Fruit fly (Drosophila melanogaster) whole organism, embryonic: ENCODE data around the gene Datp.
A peak's percentile ranks its signal among the peaks of the same experiment; 100 is the strongest.

Experiments
- Antp ChIP-seq: fragments of 200-800 bp; sonication (Bioruptor generic); optimal IDR thresholded peaks from 3 replicates; lab custom pipeline; 2016; ENCODE audit warnings: missing biosample characterization, missing genetic modification characterization
- B-H2 ChIP-seq: fragments of 200-800 bp; sonication (Bioruptor generic); optimal IDR thresholded peaks from 2 replicates; lab custom pipeline; 2018; ENCODE audit warnings: missing biosample characterization, mild to moderate bottlenecking, missing genetic modification characterization
- CG10366 ChIP-seq: fragments of 200-800 bp; sonication (Bioruptor generic); IDR thresholded peaks from 2 replicates; pipeline ENCODE4 v1.3.6; 2022; ENCODE audit warnings: missing biosample characterization, missing genetic modification characterization
- CG11723 ChIP-seq: fragments of 200-800 bp; sonication (Bioruptor generic); optimal IDR thresholded peaks from 2 replicates; lab custom pipeline; 2017; ENCODE audit warnings: missing biosample characterization, mild to moderate bottlenecking, missing genetic modification characterization
- CG12155 ChIP-seq: fragments of 200-800 bp; sonication (Bioruptor generic); optimal IDR thresholded peaks from 3 replicates; lab custom pipeline; 2016; ENCODE audit warnings: missing biosample characterization, missing genetic modification characterization
- CG12219 ChIP-seq: fragments of 200-800 bp; sonication (Bioruptor generic); optimal IDR thresholded peaks from 3 replicates; lab custom pipeline; 2018; ENCODE audit warnings: missing biosample characterization, mild to moderate bottlenecking, missing genetic modification characterization
- CG12942 ChIP-seq: fragments of 200-800 bp; sonication (Bioruptor generic); optimal IDR thresholded peaks from 3 replicates; lab custom pipeline; 2016; ENCODE audit warnings: missing biosample characterization, missing genetic modification characterization
- CG15011 ChIP-seq: fragments of 200-800 bp; sonication (Bioruptor generic); optimal IDR thresholded peaks from 3 replicates; lab custom pipeline; 2018; ENCODE audit warnings: missing biosample characterization, mild to moderate bottlenecking, missing genetic modification characterization
- CG1529 ChIP-seq: fragments of 200-800 bp; sonication (Bioruptor generic); optimal IDR thresholded peaks from 3 replicates; lab custom pipeline; 2018; ENCODE audit warnings: missing biosample characterization, missing genetic modification characterization
- CG2120 ChIP-seq: fragments of 200-800 bp; sonication (Bioruptor generic); optimal IDR thresholded peaks from 3 replicates; lab custom pipeline; 2016; ENCODE audit warnings: missing biosample characterization, missing genetic modification characterization
- CG2129 ChIP-seq: fragments of 200-800 bp; sonication (Bioruptor generic); IDR thresholded peaks from 2 replicates; pipeline ENCODE4 v1.3.6; 2022; ENCODE audit warnings: missing biosample characterization, missing genetic modification characterization; ENCODE audit not compliant: partially characterized antibody
- CG2889 ChIP-seq: fragments of 200-800 bp; sonication (Bioruptor generic); IDR thresholded peaks from 3 replicates; pipeline ENCODE4 v1.3.6; 2022; ENCODE audit warnings: missing biosample characterization, missing genetic modification characterization
- CG30403 ChIP-seq: fragments of 200-800 bp; sonication (Bioruptor generic); optimal IDR thresholded peaks from 3 replicates; lab custom pipeline; 2016; ENCODE audit warnings: missing biosample characterization, missing genetic modification characterization
- CG6791 ChIP-seq: fragments of 200-800 bp; sonication (Bioruptor generic); IDR thresholded peaks from 3 replicates; pipeline ENCODE4 v1.3.6; 2022; ENCODE audit warnings: missing biosample characterization, missing genetic modification characterization; ENCODE audit not compliant: partially characterized antibody
- CG7928 ChIP-seq: fragments of 200-800 bp; sonication (Bioruptor generic); optimal IDR thresholded peaks from 2 replicates; lab custom pipeline; 2017; ENCODE audit warnings: missing biosample characterization, mild to moderate bottlenecking, missing genetic modification characterization
- CG9727 ChIP-seq: fragments of 200-800 bp; sonication (Bioruptor generic); optimal IDR thresholded peaks from 3 replicates; lab custom pipeline; 2017; ENCODE audit warnings: missing biosample characterization, mild to moderate bottlenecking, missing genetic modification characterization
- Dbx ChIP-seq: fragments of 200-800 bp; sonication (Bioruptor generic); IDR thresholded peaks from 3 replicates; pipeline ENCODE4 v1.3.6; 2022; ENCODE audit warnings: missing biosample characterization, missing genetic modification characterization
- Dref ChIP-seq: fragments of 200-800 bp; sonication (Bioruptor generic); IDR thresholded peaks from 2 replicates; pipeline ENCODE4 v1.3.6; 2022; ENCODE audit warnings: missing biosample characterization, missing genetic modification characterization
- E2f2 ChIP-seq: fragments of 200-800 bp; sonication (Bioruptor generic); IDR thresholded peaks from 2 replicates; pipeline ENCODE4 v1.3.6; 2022; ENCODE audit warnings: missing biosample characterization, missing genetic modification characterization
- ERR ChIP-seq: fragments of 200-800 bp; sonication (Bioruptor generic); optimal IDR thresholded peaks from 2 replicates; lab custom pipeline; 2016; ENCODE audit warnings: missing biosample characterization, missing genetic modification characterization
- Jarid2 ChIP-seq: fragments of 200-800 bp; sonication (Bioruptor generic); optimal IDR thresholded peaks from 3 replicates; lab custom pipeline; 2017; ENCODE audit warnings: mild to moderate bottlenecking, missing biosample characterization, missing genetic modification reagents, missing genetic modification characterization
- Med ChIP-seq: fragments of 200-800 bp; sonication (Bioruptor generic); peaks from one replicate; lab custom pipeline; 2016; ENCODE audit warnings: missing biosample characterization, missing genetic modification characterization, mild to moderate bottlenecking, inconsistent platforms, moderate library complexity
- NC2β ChIP-seq: fragments of 200-800 bp; sonication (Bioruptor generic); optimal IDR thresholded peaks from 2 replicates; lab custom pipeline; 2016; ENCODE audit warnings: missing biosample characterization, missing genetic modification characterization
- Oaz ChIP-seq: fragments of 200-800 bp; sonication (Bioruptor generic); IDR thresholded peaks from 2 replicates; pipeline ENCODE4 v1.3.6; 2022; ENCODE audit warnings: missing biosample characterization, missing genetic modification characterization
- Oli ChIP-seq: fragments of 200-800 bp; sonication (Bioruptor generic); optimal IDR thresholded peaks from 2 replicates; lab custom pipeline; 2018; ENCODE audit warnings: missing biosample characterization, mild to moderate bottlenecking, missing genetic modification characterization, moderate library complexity
- Trl ChIP-seq, 3 experiments: fragments of >200 bp in 2 of 3; fragments of 200-800 bp in 1 of 3; sonication (Bioruptor generic) in 1 of 3; optimal IDR thresholded peaks; 2 replicates in 1 of 3; 3 replicates in 2 of 3; lab custom pipeline; 2016 to 2017; ENCODE audit warnings: missing biosample characterization in 1 of 3, missing genetic modification characterization in 1 of 3
- YL-1 ChIP-seq: fragments of 200-800 bp; sonication (Bioruptor generic); optimal IDR thresholded peaks from 3 replicates; lab custom pipeline; 2017; ENCODE audit warnings: missing biosample characterization, mild to moderate bottlenecking, missing genetic modification characterization
- bab2 ChIP-seq: fragments of 200-800 bp; sonication (Bioruptor generic); optimal IDR thresholded peaks from 2 replicates; lab custom pipeline; 2016; ENCODE audit warnings: missing biosample characterization, missing genetic modification characterization
- bigmax ChIP-seq: fragments of 200-800 bp; sonication (Bioruptor generic); optimal IDR thresholded peaks from 2 replicates; lab custom pipeline; 2018; ENCODE audit warnings: missing biosample characterization, mild to moderate bottlenecking, missing genetic modification characterization
- caup ChIP-seq: fragments of 200-800 bp; sonication (Bioruptor generic); optimal IDR thresholded peaks from 3 replicates; lab custom pipeline; 2017; ENCODE audit warnings: missing biosample characterization, mild to moderate bottlenecking, missing genetic modification characterization, moderate library complexity; ENCODE audit not compliant: severe bottlenecking
- dmrt11E ChIP-seq: fragments of 200-800 bp; sonication (Bioruptor generic); optimal IDR thresholded peaks from 3 replicates; lab custom pipeline; 2018; ENCODE audit warnings: missing biosample characterization, mild to moderate bottlenecking, missing genetic modification characterization, moderate library complexity
- emc ChIP-seq: fragments of 200-800 bp; sonication (Bioruptor generic); optimal IDR thresholded peaks from 2 replicates; lab custom pipeline; 2016; ENCODE audit warnings: missing biosample characterization, missing genetic modification characterization
- hb ChIP-seq: fragments of 200-800 bp; sonication (Bioruptor generic); IDR thresholded peaks from 3 replicates; pipeline ENCODE4 v1.3.6; 2022; ENCODE audit warnings: missing biosample characterization, missing genetic modification characterization; ENCODE audit not compliant: partially characterized antibody
- kah ChIP-seq: fragments of 200-800 bp; sonication (Bioruptor generic); optimal IDR thresholded peaks from 2 replicates; lab custom pipeline; 2018; ENCODE audit warnings: missing biosample characterization, mild to moderate bottlenecking, missing genetic modification characterization
- lilli ChIP-seq: fragments of 200-800 bp; sonication (Bioruptor generic); optimal IDR thresholded peaks from 3 replicates; lab custom pipeline; 2016; ENCODE audit warnings: missing biosample characterization, missing genetic modification characterization
- mirr ChIP-seq: fragments of 200-800 bp; sonication (Bioruptor generic); optimal IDR thresholded peaks from 3 replicates; lab custom pipeline; 2018; ENCODE audit warnings: missing biosample characterization, mild to moderate bottlenecking, missing genetic modification characterization
- nerfin-2 ChIP-seq: fragments of 200-800 bp; sonication (Bioruptor generic); IDR thresholded peaks from 2 replicates; pipeline ENCODE4 v1.3.6; 2022; ENCODE audit warnings: missing biosample characterization, missing genetic modification characterization; ENCODE audit not compliant: partially characterized antibody
- pfk ChIP-seq: fragments of 200-800 bp; sonication (Bioruptor generic); optimal IDR thresholded peaks from 2 replicates; lab custom pipeline; 2018; ENCODE audit warnings: missing biosample characterization, mild to moderate bottlenecking, missing genetic modification characterization, moderate library complexity
- repo ChIP-seq: fragments of 200-800 bp; sonication (Bioruptor generic); optimal IDR thresholded peaks from 2 replicates; lab custom pipeline; 2016; ENCODE audit warnings: missing biosample characterization, missing genetic modification characterization
- rib ChIP-seq: fragments of 200-800 bp; sonication (Bioruptor generic); IDR thresholded peaks from 2 replicates; pipeline ENCODE4 v1.3.6; 2022; ENCODE audit warnings: missing biosample characterization, missing genetic modification characterization
- sc ChIP-seq, 3 experiments: fragments of >200 bp in 2 of 3; fragments of 200-800 bp in 1 of 3; sonication (Bioruptor generic) in 1 of 3; optimal IDR thresholded peaks; 2 replicates in 2 of 3; 3 replicates in 1 of 3; lab custom pipeline; 2017; ENCODE audit warnings: mild to moderate bottlenecking in 1 of 3, missing biosample characterization in 1 of 3, missing genetic modification characterization in 1 of 3, missing genetic modification reagents in 1 of 3
- sima ChIP-seq: fragments of 200-800 bp; sonication (Bioruptor generic); optimal IDR thresholded peaks from 2 replicates; lab custom pipeline; 2016; ENCODE audit warnings: missing biosample characterization, missing genetic modification characterization
- sisA ChIP-seq: fragments of 200-800 bp; sonication (Bioruptor generic); IDR thresholded peaks from 2 replicates; pipeline ENCODE4 v1.3.6; 2022; ENCODE audit warnings: missing biosample characterization, missing genetic modification characterization
- tll ChIP-seq, 2 experiments: fragments of 200-800 bp in 1 of 2; fragments of >200 bp in 1 of 2; sonication (Bioruptor generic) in 1 of 2; optimal IDR thresholded peaks; 2 replicates each; lab custom pipeline; 2017 to 2019; ENCODE audit warnings: missing biosample characterization in 2 of 2, missing genetic modification characterization in 2 of 2, mild to moderate bottlenecking in 1 of 2, moderate library complexity in 1 of 2
- twi ChIP-seq: fragments of 200-800 bp; optimal IDR thresholded peaks from 2 replicates; lab custom pipeline; 2019; ENCODE audit warnings: missing biosample characterization, mild to moderate bottlenecking, missing genetic modification characterization, moderate library complexity
- tx ChIP-seq: fragments of 200-800 bp; sonication (Bioruptor generic); optimal IDR thresholded peaks from 2 replicates; lab custom pipeline; 2016; ENCODE audit warnings: missing biosample characterization, missing genetic modification characterization
- zf30C ChIP-seq: fragments of 200-800 bp; sonication (Bioruptor generic); optimal IDR thresholded peaks from 3 replicates; lab custom pipeline; 2018; ENCODE audit warnings: missing biosample characterization, mild to moderate bottlenecking, missing genetic modification characterization
- zfh2 ChIP-seq: fragments of 200-800 bp; sonication (Bioruptor generic); optimal IDR thresholded peaks from 2 replicates; lab custom pipeline; 2016; ENCODE audit warnings: missing biosample characterization, missing genetic modification characterization

Gene Datp

dm6 chr2L:9984078-9984772 is 45.6 kb upstream of the Datp start, which contains the start of gene bib (continued):
- no peak; the same call in 1 of the 2 replicates for TF ChIP-seq E2f2 (GFP tag; lab: Robert Waterston, UW)
- peak; percentile 12 for TF ChIP-seq tx (GFP tag; lab: Kevin White, UChicago)
- TF ChIP-seq dmrt11E (tag; lab: Kevin White, UChicago): peak; percentile 96
- no peak for TF ChIP-seq Oaz (GFP tag; lab: Robert Waterston, UW)
- TF ChIP-seq Dbx (GFP tag; lab: Robert Waterston, UW): 0 out of 3 replicates have a peak, but pooled peaks have one; percentile 19
- peak; percentile 87 for TF ChIP-seq Med
- TF ChIP-seq CG12942 (GFP tag; lab: Kevin White, UChicago): peak; percentile 58
- TF ChIP-seq CG1529 (GFP tag; lab: Kevin White, UChicago): peak; percentile 80
- TF ChIP-seq zf30C: peak; percentile 99
- peak; percentile 71 for TF ChIP-seq CG11723 (GFP tag; lab: Kevin White, UChicago)
- no peak for TF ChIP-seq rib (GFP tag; lab: Robert Waterston, UW)
- TF ChIP-seq zfh2 (GFP tag; lab: Kevin White, UChicago): no peak
- no peak for TF ChIP-seq emc (GFP tag; lab: Kevin White, UChicago)
- TF ChIP-seq CG6791 (GFP tag; lab: Robert Waterston, UW): peak; percentile 43; the same call in 1 of the 3 replicates
- peak; percentile 53 for TF ChIP-seq NC2β (GFP tag; lab: Kevin White, UChicago)
- peak; percentile 26 for TF ChIP-seq CG7928 (GFP tag; lab: Kevin White, UChicago)
- TF ChIP-seq CG12219: peak; percentile 65
- TF ChIP-seq CG30403: peak; percentile 87
- no peak for TF ChIP-seq Trl (optimal IDR thresholded peaks at IDR 0.05; lab: Kevin White, UChicago)
- peak; percentile 24 for TF ChIP-seq Trl (GFP tag; optimal IDR thresholded peaks at IDR 0.05; lab: Kevin White, UChicago)
- TF ChIP-seq sima (GFP tag; lab: Kevin White, UChicago): no peak
- peak; percentile 10 for TF ChIP-seq Antp (GFP tag; lab: Kevin White, UChicago)
- peak; percentile 59 for TF ChIP-seq YL-1 (GFP tag; lab: Kevin White, UChicago)
- peak; percentile 94 for TF ChIP-seq pfk (GFP tag; lab: Kevin White, UChicago)
- TF ChIP-seq CG2120 (GFP tag; lab: Kevin White, UChicago): peak; percentile 56
- TF ChIP-seq CG10366 (GFP tag; lab: Robert Waterston, UW): peak; percentile 57; the same call in 1 of the 2 replicates
- TF ChIP-seq sc (optimal IDR thresholded peaks at IDR 0.05; lab: Kevin White, UChicago): no peak
- TF ChIP-seq sc (GFP tag; optimal IDR thresholded peaks at IDR 0.05; lab: Kevin White, UChicago): peak; percentile 86
- TF ChIP-seq lilli (GFP tag; lab: Kevin White, UChicago): peak; percentile 67
- peak; percentile 79 for TF ChIP-seq caup (GFP tag; lab: Kevin White, UChicago)
- no peak for TF ChIP-seq hb (GFP tag; lab: Robert Waterston, UW)
- no peak for TF ChIP-seq CG2129 (GFP tag; lab: Robert Waterston, UW)
- TF ChIP-seq tll (GFP tag; optimal IDR thresholded peaks at IDR 0.05; lab: Kevin White, UChicago): peak in 1 of 2 experiments; percentile 92
- TF ChIP-seq repo: no peak
- TF ChIP-seq CG9727 (GFP tag; lab: Kevin White, UChicago): peak; percentile 96
- TF ChIP-seq CG2889: 0 out of 3 replicates have a peak, but pooled peaks have one; percentile 38
- TF ChIP-seq kah (GFP tag; lab: Kevin White, UChicago): peak; percentile 41
- peak; percentile 76 for TF ChIP-seq twi (tag; lab: Kevin White, UChicago)
- 0 out of 2 replicates have a peak, but pooled peaks have one; percentile 33 for TF ChIP-seq Dref (GFP tag; lab: Robert Waterston, UW)
- peak; percentile 78 for TF ChIP-seq CG15011 (GFP tag; lab: Kevin White, UChicago)
- peak; percentile 51 for TF ChIP-seq sisA (GFP tag; lab: Robert Waterston, UW)
- TF ChIP-seq CG12155 (GFP tag; lab: Kevin White, UChicago): peak; percentile 73
- TF ChIP-seq bigmax (GFP tag; lab: Kevin White, UChicago): no peak
- TF ChIP-seq B-H2 (GFP tag; lab: Kevin White, UChicago): no peak
- peak; percentile 9 for TF ChIP-seq mirr (GFP tag; lab: Kevin White, UChicago)
- peak; percentile 84 for TF ChIP-seq Oli (tag; lab: Kevin White, UChicago)
- peak; percentile 84 for TF ChIP-seq Jarid2 (GFP tag; lab: Kevin White, UChicago)
- no peak for TF ChIP-seq nerfin-2 (GFP tag; lab: Robert Waterston, UW)
- no peak for TF ChIP-seq bab2 (GFP tag; lab: Kevin White, UChicago)
- no peak for TF ChIP-seq ERR
